Worm (Caenorhabditis elegans): ENCODE data around the gene lin-29.

The lin-29 gene

DNA sequence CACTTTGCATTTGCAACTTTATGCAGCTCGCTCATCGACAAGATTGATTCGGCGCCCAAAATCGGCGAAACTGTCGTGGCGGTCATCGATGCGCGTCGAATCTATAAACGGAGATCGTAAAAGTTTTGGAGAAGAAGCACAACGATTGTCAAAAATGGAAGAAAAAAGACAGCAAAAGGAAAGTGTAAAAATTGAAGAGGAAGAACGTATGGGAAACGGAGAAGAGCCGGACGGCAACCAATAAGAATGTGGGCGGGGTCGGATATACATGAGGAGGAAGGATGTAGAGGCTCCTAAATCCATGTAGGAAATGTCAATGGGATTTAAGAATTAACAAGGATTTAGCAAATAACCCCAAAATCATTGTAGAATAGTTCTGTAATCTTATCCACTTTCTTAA, 34.0 kb downstream of the lin-29 start, which contains the start of gene vab-23:
Gene vab-23 (minus strand): TSS at position 101 of the 400 bp plus-strand sequence.
- TF ChIP-seq madf-3 (GFP tag; IDR thresholded peaks at IDR 0.05) (no peak), snpc-3.4 (tag; optimal IDR thresholded peaks at IDR 0.05) (no peak), ekl-4 (GFP tag; IDR thresholded peaks at IDR 0.05) (no peak), ztf-3 (GFP tag; optimal IDR thresholded peaks at IDR 0.05) (no peak), zim-3 (tag; optimal IDR thresholded peaks at IDR 0.05) (no peak), attf-6 (GFP tag; IDR thresholded peaks at IDR 0.05) (no peak), Y95B8A.8 (GFP tag; IDR thresholded peaks at IDR 0.05) (no peak), mxl-1 (tag; optimal IDR thresholded peaks at IDR 0.05) (no peak), F52B5.7 (tag; optimal IDR thresholded peaks at IDR 0.05) (no peak), hlh-12 (tag; optimal IDR thresholded peaks at IDR 0.05) (no peak), somi-1 (GFP tag; optimal IDR thresholded peaks at IDR 0.05) (no peak), K11D2.4 (GFP tag; IDR thresholded peaks at IDR 0.05) (no peak), ztf-22 (GFP tag; optimal IDR thresholded peaks at IDR 0.05) (no peak), Y67H2A.10 (GFP tag; conservative IDR thresholded peaks at IDR 0.05) (no peak), F37B4.10 (GFP tag; IDR thresholded peaks at IDR 0.05) (no peak), chd-7 (tag; optimal IDR thresholded peaks at IDR 0.05) (no peak), rpc-1 (optimal IDR thresholded peaks at IDR 0.05) (no peak), rpc-1 (tag; optimal IDR thresholded peaks at IDR 0.05) (no peak), F49E8.2 (tag; optimal IDR thresholded peaks at IDR 0.05; ENCODE audit: insufficient read depth) (no peak), ZK185.1 (tag; optimal IDR thresholded peaks at IDR 0.05; ENCODE audit: poor library complexity, severe bottlenecking) (no peak)

ce11 chrII:11899761-11900160, 35.4 kb downstream of the lin-29 start:
- no peak for TF ChIP-seq madf-8 (GFP tag; conservative IDR thresholded peaks at IDR 0.05)
- TF ChIP-seq attf-5 (GFP tag; optimal IDR thresholded peaks at IDR 0.05) = no peak

DNA sequence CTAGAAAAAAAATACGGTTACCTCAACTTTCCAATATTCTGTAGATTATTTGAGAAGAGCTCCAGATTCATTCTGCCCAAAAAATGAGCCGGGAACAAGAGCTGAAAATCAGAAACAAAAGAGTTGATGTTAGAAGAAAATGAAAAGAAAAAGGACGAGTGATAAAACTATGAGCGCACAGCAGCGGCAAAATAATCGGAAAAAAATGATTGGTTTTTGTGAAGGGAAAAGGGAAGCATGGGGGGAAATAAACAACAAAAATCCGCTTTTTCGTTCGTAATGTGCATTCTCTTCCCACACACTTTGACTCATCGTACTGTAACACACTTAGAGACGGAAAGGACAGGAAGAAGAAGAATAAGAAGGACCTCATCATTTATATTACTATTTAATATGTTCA, 41.8 kb downstream of the lin-29 start, which contains the start of gene ZK930.2:
Gene ZK930.2 (minus strand): TSS at position 101 of the 400 bp plus-strand sequence.
- TF ChIP-seq rcor-1 (GFP tag; IDR thresholded peaks at IDR 0.05) = no peak

DNA sequence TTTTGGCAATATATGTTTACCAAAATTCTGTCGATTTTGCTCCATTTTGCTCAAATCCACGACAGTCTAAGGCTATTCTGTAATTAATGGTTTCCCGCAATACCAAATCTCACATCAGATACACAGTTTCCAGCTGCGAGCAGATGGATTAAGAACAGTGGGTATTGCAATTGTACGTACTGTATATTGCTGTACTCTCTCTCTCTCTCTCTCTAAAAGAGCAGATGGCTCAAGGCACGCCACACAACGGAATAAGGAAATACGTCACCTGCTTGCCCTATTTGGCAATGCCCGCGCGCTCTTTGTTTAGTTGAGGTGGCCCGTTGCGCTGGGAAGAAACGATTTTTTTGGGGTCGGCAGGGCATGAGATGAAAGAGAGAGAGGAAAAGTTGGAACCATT, 44.5 kb downstream of the lin-29 start:
- TF ChIP-seq aptf-2 (GFP tag; conservative IDR thresholded peaks at IDR 0.05) = no peak
- TF ChIP-seq ztf-26 (tag; optimal IDR thresholded peaks at IDR 0.05) = no peak
- TF ChIP-seq F57C9.4 (tag; optimal IDR thresholded peaks at IDR 0.05) = no peak

- TF ChIP-seq F22D6.2 (tag; optimal IDR thresholded peaks at IDR 0.05) = no peak
- peak; percentile 51; the same call in 1 of the 2 replicates for TF ChIP-seq hmg-1.2 (GFP tag; IDR thresholded peaks at IDR 0.05)
- TF ChIP-seq madf-10 (tag; optimal IDR thresholded peaks at IDR 0.05) = no peak
- TF ChIP-seq him-1 (tag; optimal IDR thresholded peaks at IDR 0.05) = no peak
- TF ChIP-seq F52B5.7 (tag; optimal IDR thresholded peaks at IDR 0.05) = no peak
- TF ChIP-seq Y95B8A.8 (GFP tag; IDR thresholded peaks at IDR 0.05) = no peak
- no peak for TF ChIP-seq nfyb-1 (GFP tag; IDR thresholded peaks at IDR 0.05)
- TF ChIP-seq ceh-40 (GFP tag; IDR thresholded peaks at IDR 0.05) = no peak
- no peak for TF ChIP-seq nhr-80 (tag; optimal IDR thresholded peaks at IDR 0.05)
- TF ChIP-seq ekl-4 (GFP tag; IDR thresholded peaks at IDR 0.05) = no peak
- no peak for TF ChIP-seq nhr-90 (tag; optimal IDR thresholded peaks at IDR 0.05)
- TF ChIP-seq zfh-2 (GFP tag; conservative IDR thresholded peaks at IDR 0.05) = peak; percentile 57
- no peak for TF ChIP-seq dpff-1 (tag; optimal IDR thresholded peaks at IDR 0.05)
- TF ChIP-seq lsl-1 (GFP tag; optimal IDR thresholded peaks at IDR 0.05) = no peak
- no peak for TF ChIP-seq snpc-4 (GFP tag; optimal IDR thresholded peaks at IDR 0.05)
- TF ChIP-seq snpc-4 (tag; optimal IDR thresholded peaks at IDR 0.05) = no peak
- TF ChIP-seq nhr-27 (tag; optimal IDR thresholded peaks at IDR 0.05) = no peak
- TF ChIP-seq F37B4.10 (GFP tag; IDR thresholded peaks at IDR 0.05) = no peak
- TF ChIP-seq ztf-26 (tag; optimal IDR thresholded peaks at IDR 0.05) = no peak
- no peak for TF ChIP-seq Y53F4B.3 (GFP tag; IDR thresholded peaks at IDR 0.05)
- TF ChIP-seq egl-44 (GFP tag; IDR thresholded peaks at IDR 0.05) = no peak
- TF ChIP-seq unc-62 (GFP tag; optimal IDR thresholded peaks at IDR 0.05) = no peak
Observed at ce11 chrII:11889420-11890075, 45.6 kb downstream of the lin-29 start.

Measured in whole organism, young adult.